Worm (Caenorhabditis elegans): ENCODE data around the gene F32A11.1.
A peak's percentile ranks its signal among the peaks of the same experiment; 100 is the strongest.

Gene F32A11.1

DNA sequence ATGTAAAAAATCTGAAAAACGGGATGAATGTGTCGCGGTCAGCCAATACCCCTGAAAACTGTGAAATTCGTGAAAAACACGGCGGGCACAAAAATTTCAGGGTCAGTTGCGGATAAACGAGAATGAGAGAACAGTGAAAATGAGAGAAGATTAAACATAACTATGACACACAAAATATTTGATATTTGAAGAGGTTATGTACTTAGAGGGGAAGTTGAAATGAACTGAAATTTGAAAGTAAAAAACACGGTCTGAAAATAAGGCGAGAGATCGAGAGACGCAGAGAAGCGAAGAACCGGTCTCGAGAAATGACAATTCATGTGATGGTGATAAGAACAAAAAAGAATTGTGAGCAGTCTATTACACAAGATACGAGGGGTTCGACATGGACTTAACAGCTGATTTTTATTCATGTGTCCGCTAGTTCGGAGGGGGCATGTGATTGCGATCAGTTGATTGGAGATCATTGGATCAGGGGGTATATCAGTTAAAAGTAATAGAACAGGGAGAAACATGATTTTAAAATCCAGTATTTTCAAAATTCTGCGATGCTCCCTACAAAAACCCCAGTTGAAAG is 8.6 kb downstream of the F32A11.1 start, which contains the start of gene moe-3 (continued):
- TF ChIP-seq ceh-20 (GFP tag; IDR thresholded peaks at IDR 0.05), result no peak
- TF ChIP-seq nhr-28 (tag; optimal IDR thresholded peaks at IDR 0.05), result peak; percentile 61
- no peak for TF ChIP-seq zfp-2 (tag; optimal IDR thresholded peaks at IDR 0.05)
- no peak for TF ChIP-seq jun-1 (tag; optimal IDR thresholded peaks at IDR 0.05)
- no peak for TF ChIP-seq daf-19 (GFP tag; conservative IDR thresholded peaks at IDR 0.05)
- TF ChIP-seq hmg-1.1 (GFP tag; IDR thresholded peaks at IDR 0.05), result no peak
- peak in 1 of 2 experiments; percentile 40 for TF ChIP-seq unc-62 (GFP tag; optimal IDR thresholded peaks at IDR 0.05 in 1 of 2)
- no peak for TF ChIP-seq unc-62 (tag; optimal IDR thresholded peaks at IDR 0.05)
- TF ChIP-seq arid-1 (GFP tag; conservative IDR thresholded peaks at IDR 0.05), result no peak
- TF ChIP-seq nhr-11 (tag; optimal IDR thresholded peaks at IDR 0.05), result no peak
- no peak for TF ChIP-seq R02D3.7 (tag; optimal IDR thresholded peaks at IDR 0.05)
- TF ChIP-seq mxl-2 (GFP tag; conservative IDR thresholded peaks at IDR 0.05), result no peak
- TF ChIP-seq mes-2 (tag; optimal IDR thresholded peaks at IDR 0.05; ENCODE audit: poor library complexity, severe bottlenecking), result no peak
- no peak for TF ChIP-seq F37D6.2 (tag; optimal IDR thresholded peaks at IDR 0.05)
- peak; percentile 57 for TF ChIP-seq nhr-48 (tag; optimal IDR thresholded peaks at IDR 0.05)
- TF ChIP-seq ceh-44 (GFP tag; IDR thresholded peaks at IDR 0.05), result no peak
- TF ChIP-seq snpc-1.2 (GFP tag; IDR thresholded peaks at IDR 0.05), result no peak
- no peak for TF ChIP-seq lin-13 (GFP tag; optimal IDR thresholded peaks at IDR 0.05)
- no peak for TF ChIP-seq Y48G9A.11 (GFP tag; IDR thresholded peaks at IDR 0.05)
- no peak for TF ChIP-seq unc-130 (GFP tag; optimal IDR thresholded peaks at IDR 0.05)
- TF ChIP-seq dpl-1 (GFP tag; optimal IDR thresholded peaks at IDR 0.05), result no peak
- TF ChIP-seq nhr-77 (tag; optimal IDR thresholded peaks at IDR 0.05), result peak; percentile 48
- TF ChIP-seq D1046.2 (GFP tag; IDR thresholded peaks at IDR 0.05), result no peak
- TF ChIP-seq zip-2 (tag; optimal IDR thresholded peaks at IDR 0.05), result no peak
- TF ChIP-seq F10B5.3 (tag; optimal IDR thresholded peaks at IDR 0.05), result no peak
- TF ChIP-seq dmd-9 (GFP tag; IDR thresholded peaks at IDR 0.05), result no peak

ce11 chrII:13167493-13167892 is 10.4 kb downstream of the F32A11.1 start:
- TF ChIP-seq hlh-11 (tag; optimal IDR thresholded peaks at IDR 0.05) (peak; percentile 52), mep-1 (tag; optimal IDR thresholded peaks at IDR 0.05) (no peak), nhr-28 (tag; optimal IDR thresholded peaks at IDR 0.05) (peak; percentile 38), mxl-3 (GFP tag; optimal IDR thresholded peaks at IDR 0.05) (peak; percentile 16), tra-1 (GFP tag; IDR thresholded peaks at IDR 0.05) (no peak), Y75B8A.6 (GFP tag; IDR thresholded peaks at IDR 0.05) (no peak), zfp-3 (GFP tag; conservative IDR thresholded peaks at IDR 0.05) (no peak), snpc-4 (tag; optimal IDR thresholded peaks at IDR 0.05) (no peak), spr-1 (tag; optimal IDR thresholded peaks at IDR 0.05) (peak; percentile 25), ZK546.5 (tag; optimal IDR thresholded peaks at IDR 0.05) (no peak), zip-11 (GFP tag; IDR thresholded peaks at IDR 0.05) (no peak), nhr-48 (tag; optimal IDR thresholded peaks at IDR 0.05) (peak; percentile 24), lin-29 (GFP tag; IDR thresholded peaks at IDR 0.05) (no peak)

ce11 chrII:13170696-13171095 is 13.6 kb downstream of the F32A11.1 start:
- TF ChIP-seq sdz-12 (GFP tag; optimal IDR thresholded peaks at IDR 0.05), result peak; percentile 3
- peak; percentile 13 for TF ChIP-seq hlh-11 (tag; optimal IDR thresholded peaks at IDR 0.05)
- no peak for TF ChIP-seq lin-1 (GFP tag; IDR thresholded peaks at IDR 0.05)
- no peak for TF ChIP-seq nhr-111 (GFP tag; optimal IDR thresholded peaks at IDR 0.05)
- TF ChIP-seq hmg-1.1 (GFP tag; IDR thresholded peaks at IDR 0.05), result no peak
- TF ChIP-seq lin-39 (tag; optimal IDR thresholded peaks at IDR 0.05), result no peak
- TF ChIP-seq mxl-3 (GFP tag; optimal IDR thresholded peaks at IDR 0.05), result peak; percentile 22
- TF ChIP-seq aha-1 (tag), result peak; percentile 76
- no peak for TF ChIP-seq R02D3.7 (tag; optimal IDR thresholded peaks at IDR 0.05)
- TF ChIP-seq T26A8.4 (GFP tag; IDR thresholded peaks at IDR 0.05), result no peak
- peak; percentile 61 for TF ChIP-seq set-16 (GFP tag; IDR thresholded peaks at IDR 0.05)
- no peak for TF ChIP-seq F49E8.2 (tag; optimal IDR thresholded peaks at IDR 0.05; ENCODE audit: borderline replicate concordance)
- TF ChIP-seq ceh-28 (tag; optimal IDR thresholded peaks at IDR 0.05), result no peak

All from whole organism, L4 larva.